Worm (Caenorhabditis elegans) whole organism, late embryonic: Measurements from ENCODE around the gene T25E12.14.

Source experiments
- C38D4.7 ChIP-seq: fragments of 200-800 bp; sonication (Bioruptor generic); optimal IDR thresholded peaks from 2 replicates; lab custom pipeline; 2018; ENCODE audit warnings: mild to moderate bottlenecking, missing genetic modification characterization, moderate library complexity, missing compliant biosample characterization
- K02D7.2 ChIP-seq: sonication (generic microtip); optimal IDR thresholded peaks from 2 replicates; lab custom pipeline; 2017; ENCODE audit warnings: mild to moderate bottlenecking, missing genetic modification characterization, missing compliant biosample characterization
- K09A11.1 ChIP-seq: sonication (generic microtip); optimal IDR thresholded peaks from 2 replicates; lab custom pipeline; 2017; ENCODE audit warnings: antibody characterized with exemption, mild to moderate bottlenecking, missing genetic modification characterization, missing compliant biosample characterization; ENCODE audit not compliant: insufficient read depth
- T23F11.4 ChIP-seq: fragments of 200-800 bp; sonication (Bioruptor generic); optimal IDR thresholded peaks from 2 replicates; lab custom pipeline; 2018; ENCODE audit warnings: mild to moderate bottlenecking, missing genetic modification characterization, missing compliant biosample characterization
- ahr-1 ChIP-seq: sonication (generic microtip); optimal IDR thresholded peaks from 2 replicates; lab custom pipeline; 2016; ENCODE audit warnings: missing genetic modification characterization, missing compliant biosample characterization
- ceh-22 ChIP-seq: sonication (generic microtip); optimal IDR thresholded peaks from 2 replicates; lab custom pipeline; 2017; ENCODE audit warnings: missing biosample characterization, missing genetic modification characterization
- ceh-31 ChIP-seq: sonication (generic microtip); optimal IDR thresholded peaks from 2 replicates; lab custom pipeline; 2016; ENCODE audit warnings: missing genetic modification characterization, missing compliant biosample characterization
- ceh-45 ChIP-seq: fragments of 200-800 bp; sonication (Bioruptor generic); IDR thresholded peaks from 2 replicates; pipeline ENCODE4 v1.3.6; 2022; ENCODE audit warnings: missing genetic modification reagents, missing genetic modification characterization, missing compliant biosample characterization
- ceh-6 ChIP-seq: fragments of 200-800 bp; sonication (Bioruptor generic); optimal IDR thresholded peaks from 2 replicates; lab custom pipeline; 2018; ENCODE audit warnings: mild to moderate bottlenecking, missing genetic modification characterization, missing compliant biosample characterization
- che-1 ChIP-seq: sonication (generic microtip); optimal IDR thresholded peaks from 2 replicates; lab custom pipeline; 2016; ENCODE audit warnings: mild to moderate bottlenecking, missing genetic modification characterization, missing compliant biosample characterization
- elt-4 ChIP-seq: sonication (generic microtip); optimal IDR thresholded peaks from 2 replicates; lab custom pipeline; 2016; ENCODE audit warnings: missing genetic modification characterization, missing compliant biosample characterization
- ets-4 ChIP-seq: sonication (generic microtip); optimal IDR thresholded peaks from 2 replicates; lab custom pipeline; 2016; ENCODE audit warnings: missing genetic modification characterization, missing compliant biosample characterization
- eyg-1 ChIP-seq: sonication (generic microtip); optimal IDR thresholded peaks from 2 replicates; lab custom pipeline; 2016; ENCODE audit warnings: missing genotype, missing genetic modification characterization, missing compliant biosample characterization
- fax-1 ChIP-seq: sonication (generic microtip); optimal IDR thresholded peaks from 2 replicates; lab custom pipeline; 2016; ENCODE audit warnings: missing genotype, missing genetic modification characterization, missing compliant biosample characterization
- gmeb-2 ChIP-seq: sonication (generic microtip); optimal IDR thresholded peaks from 2 replicates; lab custom pipeline; 2016; ENCODE audit warnings: missing genetic modification characterization, inconsistent platforms, missing compliant biosample characterization
- hlh-13 ChIP-seq: fragments of 200-800 bp; sonication (Bioruptor generic); optimal IDR thresholded peaks from 2 replicates; lab custom pipeline; 2018; ENCODE audit warnings: mild to moderate bottlenecking, missing genetic modification characterization, missing compliant biosample characterization
- hlh-30 ChIP-seq: sonication (generic microtip); optimal IDR thresholded peaks from 2 replicates; lab custom pipeline; 2017; ENCODE audit warnings: antibody characterized with exemption, missing genetic modification characterization, missing compliant biosample characterization; ENCODE audit not compliant: insufficient read depth
- hlh-6 ChIP-seq: sonication (generic microtip); optimal IDR thresholded peaks from 2 replicates; lab custom pipeline; 2016; ENCODE audit warnings: missing genotype, missing genetic modification characterization, missing compliant biosample characterization
- hlh-8 ChIP-seq: sonication (generic microtip); optimal IDR thresholded peaks from 2 replicates; lab custom pipeline; 2016; ENCODE audit warnings: missing genotype, missing genetic modification characterization, missing compliant biosample characterization
- lim-6 ChIP-seq: sonication (generic microtip); optimal IDR thresholded peaks from 2 replicates; lab custom pipeline; 2016; ENCODE audit warnings: missing genetic modification characterization, missing compliant biosample characterization
- madf-2 ChIP-seq: sonication (generic microtip); optimal IDR thresholded peaks from 2 replicates; lab custom pipeline; 2017; ENCODE audit warnings: missing genetic modification characterization, missing compliant biosample characterization
- odd-2 ChIP-seq: sonication (generic microtip); optimal IDR thresholded peaks from 2 replicates; lab custom pipeline; 2017; ENCODE audit warnings: antibody characterized with exemption, mild to moderate bottlenecking, missing genetic modification characterization, missing compliant biosample characterization
- pag-3 ChIP-seq: sonication (generic microtip); optimal IDR thresholded peaks from 2 replicates; lab custom pipeline; 2016; ENCODE audit warnings: missing compliant biosample characterization, missing genetic modification characterization, borderline replicate concordance
- pha-2 ChIP-seq: sonication (generic microtip); optimal IDR thresholded peaks from 2 replicates; lab custom pipeline; 2017; ENCODE audit warnings: mild to moderate bottlenecking, missing genetic modification characterization, missing compliant biosample characterization
- pqm-1 ChIP-seq: sonication (generic microtip); optimal IDR thresholded peaks from 2 replicates; lab custom pipeline; 2016; ENCODE audit warnings: missing genetic modification characterization, missing compliant biosample characterization
- pros-1 ChIP-seq: fragments of 150-350 bp; optimal IDR thresholded peaks from 2 replicates; lab custom pipeline; 2014; ENCODE audit warnings: missing biosample characterization, missing genetic modification reagents, missing genetic modification characterization
- rnt-1 ChIP-seq: sonication (generic microtip); optimal IDR thresholded peaks from 2 replicates; lab custom pipeline; 2016; ENCODE audit warnings: missing genetic modification characterization, missing compliant biosample characterization
- sdc-2 ChIP-seq: sonication (generic microtip); optimal IDR thresholded peaks from 2 replicates; lab custom pipeline; 2016; ENCODE audit warnings: missing genotype, missing genetic modification characterization, missing compliant biosample characterization
- sox-2 ChIP-seq: fragments of 200-800 bp; sonication (Bioruptor generic); IDR thresholded peaks from 2 replicates; pipeline ENCODE4 v1.3.6; 2022; ENCODE audit warnings: missing genetic modification reagents, missing genetic modification characterization, missing compliant biosample characterization
- sox-4 ChIP-seq: sonication (generic microtip); optimal IDR thresholded peaks from 2 replicates; lab custom pipeline; 2017; ENCODE audit warnings: mild to moderate bottlenecking, missing genetic modification characterization, inconsistent platforms, missing compliant biosample characterization
- syd-9 ChIP-seq: sonication (generic microtip); optimal IDR thresholded peaks from 2 replicates; lab custom pipeline; 2016; ENCODE audit warnings: mild to moderate bottlenecking, missing genetic modification characterization, moderate library complexity, missing compliant biosample characterization
- tbx-2 ChIP-seq: sonication (generic microtip); optimal IDR thresholded peaks from 2 replicates; lab custom pipeline; 2016; ENCODE audit warnings: missing genetic modification characterization, missing compliant biosample characterization
- ttx-3 ChIP-seq: sonication (generic microtip); optimal IDR thresholded peaks from 2 replicates; lab custom pipeline; 2016; ENCODE audit warnings: missing genetic modification reagents, missing genetic modification characterization, missing compliant biosample characterization
- unc-3 ChIP-seq, 2 experiments: fragments of 200-800 bp in 1 of 2; sonication (Bioruptor generic) in 1 of 2; sonication (generic microtip) in 1 of 2; conservative IDR thresholded peaks in 1 of 2; optimal IDR thresholded peaks in 1 of 2; 2 replicates each; pipeline versions ENCODE4 v1.3.6 to Lab custom; 2016 to 2022; ENCODE audit warnings: missing compliant biosample characterization in 2 of 2, missing genetic modification characterization in 2 of 2, missing genetic modification reagents in 1 of 2
- unc-55 ChIP-seq: sonication (generic microtip); optimal IDR thresholded peaks from 2 replicates; lab custom pipeline; 2017; ENCODE audit warnings: missing biosample characterization, missing genetic modification reagents, missing genetic modification characterization
- ztf-16 ChIP-seq: sonication (generic microtip); optimal IDR thresholded peaks from 2 replicates; lab custom pipeline; 2017; ENCODE audit warnings: missing genetic modification characterization, missing compliant biosample characterization

T25E12.14 gene

ce11 chrV:16724574-16724973, 2.4 kb upstream of the T25E12.14 start:
- no peak for TF ChIP-seq ets-4 (tag; lab: Kevin White, UChicago)
- no peak for TF ChIP-seq ztf-16 (tag; lab: Kevin White, UChicago)
- TF ChIP-seq elt-4 (tag; lab: Kevin White, UChicago), result no peak
- no peak for TF ChIP-seq K02D7.2 (tag; lab: Kevin White, UChicago)
- TF ChIP-seq pag-3 (tag; lab: Kevin White, UChicago), result no peak
- TF ChIP-seq pqm-1 (tag; lab: Kevin White, UChicago), result no peak
- no peak for TF ChIP-seq hlh-8
- no peak for TF ChIP-seq madf-2 (tag; lab: Kevin White, UChicago)
- no peak for TF ChIP-seq sox-4 (tag; lab: Kevin White, UChicago)
- TF ChIP-seq hlh-6 (tag; lab: Kevin White, UChicago), result no peak
- TF ChIP-seq ceh-6 (GFP tag; lab: Kevin White, UChicago), result no peak
- no peak for TF ChIP-seq ceh-45 (GFP tag; lab: Robert Waterston, UW)
- no peak for TF ChIP-seq rnt-1
- TF ChIP-seq lim-6 (tag; lab: Kevin White, UChicago), result no peak
- TF ChIP-seq pros-1 (tag; lab: Kevin White, UChicago), result no peak

- TF ChIP-seq fax-1 (tag; lab: Kevin White, UChicago) (no peak), ceh-31 (tag; lab: Kevin White, UChicago) (no peak), hlh-30 (tag; lab: Kevin White, UChicago) (no peak), hlh-6 (tag; lab: Kevin White, UChicago) (no peak), sdc-2 (no peak), gmeb-2 (no peak), ceh-22 (tag; lab: Kevin White, UChicago) (no peak), eyg-1 (tag; lab: Kevin White, UChicago) (no peak), unc-3 (GFP tag; conservative IDR thresholded peaks at IDR 0.05; lab: Robert Waterston, UW) (no peak), unc-3 (tag; optimal IDR thresholded peaks at IDR 0.05; lab: Kevin White, UChicago) (no peak), tbx-2 (tag; lab: Kevin White, UChicago) (no peak), ahr-1 (tag; lab: Kevin White, UChicago) (no peak), K09A11.1 (tag; lab: Kevin White, UChicago) (no peak), ceh-6 (GFP tag; lab: Kevin White, UChicago) (no peak), unc-55 (no peak), ttx-3 (tag; lab: Kevin White, UChicago) (no peak)
- TF ChIP-seq, all 69 proteins: peak for 0
Observed at ce11 chrV:16725955-16726354, 1.1 kb upstream of the T25E12.14 start.

- TF ChIP-seq ceh-6 (GFP tag; lab: Kevin White, UChicago) (no peak), C38D4.7 (GFP tag; lab: Kevin White, UChicago) (no peak), pha-2 (tag; lab: Kevin White, UChicago) (no peak), sox-2 (no peak), che-1 (no peak)
Observed at ce11 chrV:16728431-16728830, 1.4 kb downstream of the T25E12.14 start, which contains the start of gene fbxa-127. fbxa-127 (plus strand) TSS chrV:16728731.

- no peak for TF ChIP-seq odd-2
- TF ChIP-seq syd-9, result no peak
- no peak for TF ChIP-seq hlh-13 (GFP tag; lab: Kevin White, UChicago)
- TF ChIP-seq K09A11.1 (tag; lab: Kevin White, UChicago), result no peak
- TF ChIP-seq ceh-22 (tag; lab: Kevin White, UChicago), result no peak
- no peak for TF ChIP-seq madf-2 (tag; lab: Kevin White, UChicago)
- TF ChIP-seq ahr-1 (tag; lab: Kevin White, UChicago), result no peak
- no peak for TF ChIP-seq ceh-45 (GFP tag; lab: Robert Waterston, UW)
- TF ChIP-seq ttx-3 (tag; lab: Kevin White, UChicago), result no peak
- no peak for TF ChIP-seq rnt-1
- TF ChIP-seq T23F11.4, result no peak
- TF ChIP-seq, all 69 proteins: peak for 0
Observed at ce11 chrV:16729961-16730360, 2.9 kb downstream of the T25E12.14 start, which contains the start of gene srz-99. srz-99 (plus strand) TSS chrV:16730261.
